Fruit fly (Drosophila melanogaster): Measurements from ENCODE around the gene ush.

Gene ush

dm6 chr2L:520331-521000, 44.4 kb downstream of the ush start (continued):
- peak; percentile 21 for TF ChIP-seq CG7271 (tag; optimal IDR thresholded peaks at IDR 0.05)
- TF ChIP-seq Dad (GFP tag; optimal IDR thresholded peaks at IDR 0.05): peak; percentile 77
- no peak for TF ChIP-seq CG7987 (GFP tag; optimal IDR thresholded peaks at IDR 0.05)
- TF ChIP-seq CG43689 (GFP tag; IDR thresholded peaks at IDR 0.05): peak; percentile 58
- peak; percentile 80 for TF ChIP-seq Kr (GFP tag; optimal IDR thresholded peaks at IDR 0.05)
- peak; percentile 66 for TF ChIP-seq odd (GFP tag; optimal IDR thresholded peaks at IDR 0.05)
- TF ChIP-seq CG9215 (GFP tag; IDR thresholded peaks at IDR 0.05): peak; percentile 39; the same call in 1 of the 2 replicates
- TF ChIP-seq BtbVII (GFP tag; optimal IDR thresholded peaks at IDR 0.05): peak; percentile 54
- peak; percentile 85 for TF ChIP-seq tgo (GFP tag; IDR thresholded peaks at IDR 0.05)
- TF ChIP-seq sug (tag; optimal IDR thresholded peaks at IDR 0.05): peak; percentile 36
- peak; percentile 17 for TF ChIP-seq Bdp1 (GFP tag; optimal IDR thresholded peaks at IDR 0.05)
- peak; percentile 79 for TF ChIP-seq esg (GFP tag; conservative IDR thresholded peaks at IDR 0.05)
- peak; percentile 67 for TF ChIP-seq CHES-1-like (GFP tag; optimal IDR thresholded peaks at IDR 0.05)
- TF ChIP-seq CG34422 (GFP tag; IDR thresholded peaks at IDR 0.05): peak; percentile 86; the same call in 2 of the 3 replicates
- TF ChIP-seq CG2116 (GFP tag; optimal IDR thresholded peaks at IDR 0.05): peak; percentile 61
- peak; percentile 85 for TF ChIP-seq NC2α (GFP tag; optimal IDR thresholded peaks at IDR 0.05)
- no peak for TF ChIP-seq yki (optimal IDR thresholded peaks at IDR 0.05)
- peak; percentile 94 for TF ChIP-seq ci (GFP tag; IDR thresholded peaks at IDR 0.05)
- peak; percentile 95 for TF ChIP-seq CG1603 (tag; optimal IDR thresholded peaks at IDR 0.05)
- TF ChIP-seq B-H2 (GFP tag; optimal IDR thresholded peaks at IDR 0.05): no peak
- TF ChIP-seq crp (GFP tag; optimal IDR thresholded peaks at IDR 0.05): peak in 1 of 2 experiments; percentile 49
- no peak for TF ChIP-seq emc (GFP tag; optimal IDR thresholded peaks at IDR 0.05)
- TF ChIP-seq gsb (GFP tag; IDR thresholded peaks at IDR 0.05): peak; percentile 22; the same call in 1 of the 2 replicates
- TF ChIP-seq Eip74EF (GFP tag; optimal IDR thresholded peaks at IDR 0.05): peak in 1 of 2 experiments; percentile 91
- TF ChIP-seq Max (GFP tag; optimal IDR thresholded peaks at IDR 0.05): peak; percentile 79
- peak; percentile 79 for TF ChIP-seq lmd (GFP tag; IDR thresholded peaks at IDR 0.05)
- TF ChIP-seq CG10267 (tag; optimal IDR thresholded peaks at IDR 0.05): peak; percentile 86
- 0 out of 2 replicates have a peak, but pooled peaks have one; percentile 11 for TF ChIP-seq dan (GFP tag; IDR thresholded peaks at IDR 0.05)
- no peak for TF ChIP-seq sc (optimal IDR thresholded peaks at IDR 0.05)
- peak; percentile 63 for TF ChIP-seq sc (GFP tag; optimal IDR thresholded peaks at IDR 0.05)
- TF ChIP-seq pfk (GFP tag; optimal IDR thresholded peaks at IDR 0.05): no peak
- TF ChIP-seq CG12104 (GFP tag; optimal IDR thresholded peaks at IDR 0.05): peak; percentile 84
- TF ChIP-seq CG9609 (GFP tag; optimal IDR thresholded peaks at IDR 0.05): peak; percentile 63
- TF ChIP-seq nerfin-2 (GFP tag; IDR thresholded peaks at IDR 0.05; ENCODE audit: partially characterized antibody): no peak
- peak; percentile 84 for TF ChIP-seq CG31441 (GFP tag; IDR thresholded peaks at IDR 0.05)
- peak; percentile 74 for TF ChIP-seq NC2β (GFP tag; optimal IDR thresholded peaks at IDR 0.05)
- no peak for TF ChIP-seq sna (GFP tag; IDR thresholded peaks at IDR 0.05; ENCODE audit: partially characterized antibody)
- peak; percentile 81 for TF ChIP-seq E2f1 (GFP tag; IDR thresholded peaks at IDR 0.05)
- no peak for TF ChIP-seq Hand (GFP tag; optimal IDR thresholded peaks at IDR 0.05)
- TF ChIP-seq CG6689 (GFP tag; IDR thresholded peaks at IDR 0.05): peak; percentile 87
- peak; percentile 84 for TF ChIP-seq Atf-2 (GFP tag; optimal IDR thresholded peaks at IDR 0.05)
- TF ChIP-seq sima (GFP tag; optimal IDR thresholded peaks at IDR 0.05): peak; percentile 29
- no peak for TF ChIP-seq da (GFP tag; optimal IDR thresholded peaks at IDR 0.05)
- TF ChIP-seq nerfin-1 (tag; optimal IDR thresholded peaks at IDR 0.05): peak; percentile 63
- TF ChIP-seq Awh (GFP tag; IDR thresholded peaks at IDR 0.05): peak; percentile 81
- TF ChIP-seq run (tag; optimal IDR thresholded peaks at IDR 0.05): peak; percentile 86
- peak; percentile 65; the same call in 1 of the 2 replicates for TF ChIP-seq Lim3 (GFP tag; IDR thresholded peaks at IDR 0.05)
- peak; percentile 56 for TF ChIP-seq CG30020 (tag; optimal IDR thresholded peaks at IDR 0.05)
- no peak for TF ChIP-seq CG10543 (GFP tag; optimal IDR thresholded peaks at IDR 0.05)
- peak; percentile 63 for TF ChIP-seq Myb (GFP tag; optimal IDR thresholded peaks at IDR 0.05)

Data from whole organism, embryonic.